Fruit fly (Drosophila melanogaster) whole organism, embryonic: ENCODE data around the gene Unc-115b.

Experiments
- Antp ChIP-seq: fragments of 200-800 bp; sonication (Bioruptor generic); optimal IDR thresholded peaks from 3 replicates; lab custom pipeline; 2016; ENCODE audit warnings: missing biosample characterization, missing genetic modification characterization
- BEAF-32 ChIP-seq: fragments of 200-800 bp; sonication (Bioruptor generic); optimal IDR thresholded peaks from 3 replicates; lab custom pipeline; 2017; ENCODE audit warnings: missing biosample characterization, missing genetic modification characterization, mild to moderate bottlenecking, moderate library complexity, missing genetic modification reagents
- Bgb ChIP-seq: fragments of 200-800 bp; sonication (Bioruptor generic); IDR thresholded peaks from 2 replicates; pipeline ENCODE4 v1.3.6; 2022; ENCODE audit warnings: missing biosample characterization, missing genetic modification characterization; ENCODE audit not compliant: partially characterized antibody
- CG11398 ChIP-seq: fragments of 200-800 bp; sonication (Bioruptor generic); optimal IDR thresholded peaks from 2 replicates; lab custom pipeline; 2016; ENCODE audit warnings: missing biosample characterization, missing genetic modification characterization
- CG1529 ChIP-seq: fragments of 200-800 bp; sonication (Bioruptor generic); optimal IDR thresholded peaks from 3 replicates; lab custom pipeline; 2018; ENCODE audit warnings: missing biosample characterization, missing genetic modification characterization
- CG1647 ChIP-seq: fragments of 200-800 bp; sonication (Bioruptor generic); optimal IDR thresholded peaks from 3 replicates; lab custom pipeline; 2016; ENCODE audit warnings: missing biosample characterization, missing genetic modification characterization
- CG2129 ChIP-seq: fragments of 200-800 bp; sonication (Bioruptor generic); IDR thresholded peaks from 2 replicates; pipeline ENCODE4 v1.3.6; 2022; ENCODE audit warnings: missing biosample characterization, missing genetic modification characterization; ENCODE audit not compliant: partially characterized antibody
- CG30431 ChIP-seq: fragments of 200-800 bp; sonication (Bioruptor generic); optimal IDR thresholded peaks from 2 replicates; lab custom pipeline; 2017; ENCODE audit warnings: missing biosample characterization, missing genetic modification characterization
- CG3995 ChIP-seq: fragments of 200-800 bp; sonication (Bioruptor generic); optimal IDR thresholded peaks from 3 replicates; lab custom pipeline; 2016; ENCODE audit warnings: missing biosample characterization, missing genetic modification characterization
- CG4328 ChIP-seq: fragments of 200-800 bp; sonication (Bioruptor generic); optimal IDR thresholded peaks from 3 replicates; lab custom pipeline; 2017; ENCODE audit warnings: missing biosample characterization, missing genetic modification reagents, missing genetic modification characterization
- CG4404 ChIP-seq: fragments of 200-800 bp; sonication (Bioruptor generic); IDR thresholded peaks from 2 replicates; pipeline ENCODE4 v1.3.6; 2022; ENCODE audit warnings: missing biosample characterization, missing genetic modification characterization
- CG4424 ChIP-seq: fragments of 200-800 bp; sonication (Bioruptor generic); optimal IDR thresholded peaks from 3 replicates; lab custom pipeline; 2016; ENCODE audit warnings: missing biosample characterization, missing genetic modification characterization
- CG4820 ChIP-seq: fragments of 200-800 bp; sonication (Bioruptor generic); optimal IDR thresholded peaks from 3 replicates; lab custom pipeline; 2016; ENCODE audit warnings: missing biosample characterization, missing genetic modification characterization
- CG5180 ChIP-seq: fragments of 200-800 bp; sonication (Bioruptor generic); optimal IDR thresholded peaks from 3 replicates; lab custom pipeline; 2017; ENCODE audit warnings: missing biosample characterization, missing genetic modification characterization, mild to moderate bottlenecking, moderate library complexity, missing genetic modification reagents
- CG6272 ChIP-seq: fragments of 200-800 bp; sonication (Bioruptor generic); IDR thresholded peaks from 2 replicates; pipeline ENCODE4 v1.3.6; 2022; ENCODE audit warnings: missing biosample characterization, missing genetic modification characterization
- CG9437 ChIP-seq: fragments of 200-800 bp; sonication (Bioruptor generic); optimal IDR thresholded peaks from 2 replicates; lab custom pipeline; 2018; ENCODE audit warnings: missing biosample characterization, mild to moderate bottlenecking, missing genetic modification characterization
- CG9609 ChIP-seq: fragments of 200-800 bp; sonication (Bioruptor generic); optimal IDR thresholded peaks from 3 replicates; lab custom pipeline; 2016; ENCODE audit warnings: missing biosample characterization, missing genetic modification characterization
- Chrac-16 ChIP-seq: fragments of 200-800 bp; sonication (Bioruptor generic); optimal IDR thresholded peaks from 3 replicates; lab custom pipeline; 2016; ENCODE audit warnings: missing biosample characterization, missing genetic modification characterization
- Dbx ChIP-seq: fragments of 200-800 bp; sonication (Bioruptor generic); IDR thresholded peaks from 3 replicates; pipeline ENCODE4 v1.3.6; 2022; ENCODE audit warnings: missing biosample characterization, missing genetic modification characterization
- Deaf1 ChIP-seq: fragments of 200-800 bp; optimal IDR thresholded peaks from 3 replicates; lab custom pipeline; 2019; ENCODE audit warnings: missing biosample characterization, mild to moderate bottlenecking, missing genetic modification characterization, moderate library complexity
- Dip3 ChIP-seq: fragments of 200-800 bp; sonication (Bioruptor generic); optimal IDR thresholded peaks from 3 replicates; lab custom pipeline; 2016; ENCODE audit warnings: missing biosample characterization, missing genetic modification characterization
- ERR ChIP-seq: fragments of 200-800 bp; sonication (Bioruptor generic); optimal IDR thresholded peaks from 2 replicates; lab custom pipeline; 2016; ENCODE audit warnings: missing biosample characterization, missing genetic modification characterization
- Ets97D ChIP-seq: fragments of 200-800 bp; sonication (Bioruptor generic); optimal IDR thresholded peaks from 3 replicates; lab custom pipeline; 2016; ENCODE audit warnings: missing biosample characterization, missing genetic modification characterization
- Fer1 ChIP-seq: fragments of 200-800 bp; sonication (Bioruptor generic); optimal IDR thresholded peaks from 2 replicates; lab custom pipeline; 2017; ENCODE audit warnings: missing biosample characterization, mild to moderate bottlenecking, missing genetic modification characterization
- Hmr ChIP-seq: fragments of 200-800 bp; sonication (Bioruptor generic); optimal IDR thresholded peaks from 3 replicates; lab custom pipeline; 2017; ENCODE audit warnings: mild to moderate bottlenecking, missing biosample characterization, missing genetic modification reagents, missing genetic modification characterization
- Lim3 ChIP-seq: fragments of 200-800 bp; sonication (Bioruptor generic); IDR thresholded peaks from 2 replicates; pipeline ENCODE4 v1.3.6; 2022; ENCODE audit warnings: missing biosample characterization, missing genetic modification characterization
- Nf-YB ChIP-seq: fragments of 200-800 bp; sonication (Bioruptor generic); optimal IDR thresholded peaks from 3 replicates; lab custom pipeline; 2019; ENCODE audit warnings: missing biosample characterization, mild to moderate bottlenecking, missing genetic modification characterization, moderate library complexity
- Oaz ChIP-seq: fragments of 200-800 bp; sonication (Bioruptor generic); IDR thresholded peaks from 2 replicates; pipeline ENCODE4 v1.3.6; 2022; ENCODE audit warnings: missing biosample characterization, missing genetic modification characterization
- Oli ChIP-seq: fragments of 200-800 bp; sonication (Bioruptor generic); optimal IDR thresholded peaks from 2 replicates; lab custom pipeline; 2018; ENCODE audit warnings: missing biosample characterization, mild to moderate bottlenecking, missing genetic modification characterization, moderate library complexity
- Rfx ChIP-seq: fragments of 200-800 bp; sonication (Bioruptor generic); IDR thresholded peaks from 2 replicates; pipeline ENCODE4 v1.3.6; 2022; ENCODE audit warnings: missing biosample characterization, missing genetic modification characterization
- Rx ChIP-seq: fragments of 200-800 bp; sonication (Bioruptor generic); IDR thresholded peaks from 2 replicates; pipeline ENCODE4 v1.3.6; 2022; ENCODE audit warnings: missing biosample characterization, missing genetic modification characterization
- Scr ChIP-seq: fragments of 200-800 bp; sonication (Bioruptor generic); IDR thresholded peaks from 2 replicates; pipeline ENCODE4 v1.3.6; 2022; ENCODE audit warnings: missing biosample characterization, missing genetic modification characterization; ENCODE audit not compliant: partially characterized antibody
- Sin3A ChIP-seq: fragments of >200 bp; optimal IDR thresholded peaks from 2 replicates; lab custom pipeline; 2018
- ash1 ChIP-seq: fragments of 200-800 bp; sonication (Bioruptor generic); optimal IDR thresholded peaks from 2 replicates; lab custom pipeline; 2018; ENCODE audit warnings: missing biosample characterization, mild to moderate bottlenecking, missing genetic modification characterization
- bowl ChIP-seq: fragments of 200-800 bp; sonication (Bioruptor generic); IDR thresholded peaks from 2 replicates; pipeline ENCODE4 v1.3.6; 2022; ENCODE audit warnings: missing biosample characterization, missing genetic modification characterization
- chm ChIP-seq: fragments of 200-800 bp; sonication (Bioruptor generic); IDR thresholded peaks from 2 replicates; pipeline ENCODE4 v1.3.6; 2022; ENCODE audit warnings: missing biosample characterization, missing genetic modification characterization
- chn ChIP-seq: fragments of 200-800 bp; sonication (Bioruptor generic); optimal IDR thresholded peaks from 2 replicates; lab custom pipeline; 2016; ENCODE audit warnings: missing biosample characterization, missing genetic modification characterization
- crp ChIP-seq, 2 experiments: fragments of 200-800 bp; sonication (Bioruptor generic); optimal IDR thresholded peaks; 2 replicates in 1 of 2; 3 replicates in 1 of 2; lab custom pipeline; 2017; ENCODE audit warnings: missing biosample characterization in 2 of 2, missing genetic modification characterization in 2 of 2, mild to moderate bottlenecking in 1 of 2, moderate library complexity in 1 of 2
- hkb ChIP-seq, 2 experiments: fragments of 200-800 bp in 1 of 2; fragments of >200 bp in 1 of 2; sonication (Bioruptor generic) in 1 of 2; IDR thresholded peaks in 1 of 2; optimal IDR thresholded peaks in 1 of 2; 2 replicates each; pipeline versions ENCODE4 v1.3.6 to Lab custom; 2017 to 2022; ENCODE audit warnings: missing biosample characterization in 1 of 2, missing genetic modification characterization in 1 of 2
- ind ChIP-seq: fragments of 200-800 bp; sonication (Bioruptor generic); optimal IDR thresholded peaks from 3 replicates; lab custom pipeline; 2016; ENCODE audit warnings: missing biosample characterization, missing genetic modification characterization
- kni ChIP-seq: fragments of 200-800 bp; sonication (Bioruptor generic); optimal IDR thresholded peaks from 3 replicates; lab custom pipeline; 2017; ENCODE audit warnings: mild to moderate bottlenecking, missing biosample characterization, missing genetic modification reagents, missing genetic modification characterization
- maf-S ChIP-seq: fragments of 200-800 bp; sonication (Bioruptor generic); optimal IDR thresholded peaks from 2 replicates; lab custom pipeline; 2016; ENCODE audit warnings: missing biosample characterization, missing genetic modification characterization
- mirr ChIP-seq: fragments of 200-800 bp; sonication (Bioruptor generic); optimal IDR thresholded peaks from 3 replicates; lab custom pipeline; 2018; ENCODE audit warnings: missing biosample characterization, mild to moderate bottlenecking, missing genetic modification characterization
- row ChIP-seq: fragments of 200-800 bp; sonication (Bioruptor generic); IDR thresholded peaks from 3 replicates; pipeline ENCODE4 v1.3.6; 2022; ENCODE audit warnings: missing biosample characterization, missing genetic modification characterization
- slbo ChIP-seq: fragments of 200-800 bp; sonication (Bioruptor generic); IDR thresholded peaks from 2 replicates; pipeline ENCODE4 v1.3.6; 2022; ENCODE audit warnings: missing biosample characterization, missing genetic modification characterization
- trem ChIP-seq: fragments of 200-800 bp; optimal IDR thresholded peaks from 3 replicates; lab custom pipeline; 2019; ENCODE audit warnings: missing biosample characterization, mild to moderate bottlenecking, missing genetic modification characterization, moderate library complexity
- ttk ChIP-seq: fragments of 200-800 bp; sonication (Bioruptor generic); IDR thresholded peaks from 2 replicates; pipeline ENCODE4 v2.1.2; 2022; ENCODE audit warnings: missing biosample characterization, missing genetic modification characterization
- wek ChIP-seq: fragments of 200-800 bp; sonication (Bioruptor generic); optimal IDR thresholded peaks from 3 replicates; lab custom pipeline; 2018; ENCODE audit warnings: missing biosample characterization, mild to moderate bottlenecking, missing genetic modification characterization, moderate library complexity
- wor ChIP-seq: fragments of 200-800 bp; sonication (Bioruptor generic); IDR thresholded peaks from 2 replicates; pipeline ENCODE4 v1.3.6; 2022; ENCODE audit warnings: missing biosample characterization, missing genetic modification characterization
- z ChIP-seq: fragments of 200-800 bp; sonication (Bioruptor generic); IDR thresholded peaks from 3 replicates; pipeline ENCODE4 v1.3.6; 2022; ENCODE audit warnings: missing biosample characterization, missing genetic modification characterization
- zf30C ChIP-seq: fragments of 200-800 bp; sonication (Bioruptor generic); optimal IDR thresholded peaks from 3 replicates; lab custom pipeline; 2018; ENCODE audit warnings: missing biosample characterization, mild to moderate bottlenecking, missing genetic modification characterization
- zfh2 ChIP-seq: fragments of 200-800 bp; sonication (Bioruptor generic); optimal IDR thresholded peaks from 2 replicates; lab custom pipeline; 2016; ENCODE audit warnings: missing biosample characterization, missing genetic modification characterization

Gene Unc-115b

DNA sequence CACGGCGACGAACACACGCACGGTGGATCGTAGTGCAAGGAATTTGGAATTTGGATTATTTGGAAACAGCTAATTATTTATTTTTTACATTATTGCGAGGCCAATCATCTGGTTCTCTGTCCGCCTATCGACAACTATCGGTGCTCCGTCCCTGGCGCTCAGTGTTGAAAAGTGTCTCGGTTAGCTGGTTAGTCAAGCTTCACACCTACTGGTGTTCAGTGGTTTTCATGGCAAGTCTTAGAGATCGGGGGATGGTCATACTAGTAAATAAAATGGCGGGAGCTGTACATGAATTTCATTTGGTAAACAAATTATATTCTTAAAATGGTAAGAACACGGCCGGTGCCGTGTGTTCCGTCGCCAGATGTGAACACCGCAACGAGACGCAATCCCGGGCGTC, 18.3 kb upstream of the Unc-115b start, which contains the start of the genes trbd and dmt (continued):
- peak; percentile 55 for TF ChIP-seq ERR (GFP tag; lab: Kevin White, UChicago)
- peak; percentile 82 for TF ChIP-seq BEAF-32 (GFP tag; lab: Kevin White, UChicago)
- TF ChIP-seq CG11398, result peak; percentile 50
- TF ChIP-seq Bgb (GFP tag; lab: Robert Waterston, UW), result no peak
- peak; percentile 24 for TF ChIP-seq Chrac-16 (GFP tag; lab: Kevin White, UChicago)
- peak; percentile 85 for TF ChIP-seq Dip3 (GFP tag; lab: Kevin White, UChicago)
- peak; percentile 75 for TF ChIP-seq chn
- peak; percentile 24 for TF ChIP-seq hkb (optimal IDR thresholded peaks at IDR 0.05; lab: Kevin White, UChicago)
- no peak for TF ChIP-seq hkb (GFP tag; IDR thresholded peaks at IDR 0.05; lab: Robert Waterston, UW)
- no peak for TF ChIP-seq wek
- no peak for TF ChIP-seq Oli (tag; lab: Kevin White, UChicago)
- TF ChIP-seq CG4404 (GFP tag; lab: Robert Waterston, UW), result no peak
- peak; percentile 89 for TF ChIP-seq Sin3A
- TF ChIP-seq wor (GFP tag; lab: Robert Waterston, UW), result no peak
- TF ChIP-seq Rfx (GFP tag; lab: Robert Waterston, UW), result no peak
- TF ChIP-seq Rx (GFP tag; lab: Robert Waterston, UW), result no peak
- TF ChIP-seq ind (GFP tag; lab: Kevin White, UChicago), result no peak
- peak; percentile 52 for TF ChIP-seq CG3995 (GFP tag; lab: Kevin White, UChicago)
- TF ChIP-seq bowl (GFP tag; lab: Robert Waterston, UW), result no peak
- no peak for TF ChIP-seq ash1 (GFP tag; lab: Kevin White, UChicago)
- TF ChIP-seq zf30C (GFP tag; lab: Kevin White, UChicago), result no peak
- TF ChIP-seq slbo (GFP tag; lab: Robert Waterston, UW), result no peak
- TF ChIP-seq CG4328 (GFP tag; lab: Kevin White, UChicago), result no peak
- TF ChIP-seq ttk (GFP tag; lab: Robert Waterston, UW), result no peak
- no peak for TF ChIP-seq Fer1
- no peak for TF ChIP-seq chm
- no peak for TF ChIP-seq Dbx (GFP tag; lab: Robert Waterston, UW)
- TF ChIP-seq Antp (GFP tag; lab: Kevin White, UChicago), result peak; percentile 68
- peak; percentile 53 for TF ChIP-seq CG9609 (GFP tag; lab: Kevin White, UChicago)
- no peak for TF ChIP-seq kni (GFP tag; lab: Kevin White, UChicago)
- TF ChIP-seq Lim3 (GFP tag; lab: Robert Waterston, UW), result no peak
- TF ChIP-seq Nf-YB, result no peak
- TF ChIP-seq Scr (GFP tag; lab: Robert Waterston, UW), result no peak
- TF ChIP-seq Ets97D (GFP tag; lab: Kevin White, UChicago), result peak; percentile 94
- TF ChIP-seq CG6272 (GFP tag; lab: Robert Waterston, UW), result 0 out of 2 replicates have a peak, but pooled peaks have one; percentile 38
- no peak for TF ChIP-seq CG30431 (GFP tag; lab: Kevin White, UChicago)
- TF ChIP-seq zfh2, result peak; percentile 81
- TF ChIP-seq CG1647 (GFP tag; lab: Kevin White, UChicago), result peak; percentile 66
- TF ChIP-seq crp (GFP tag; optimal IDR thresholded peaks at IDR 0.05; lab: Kevin White, UChicago), result peak; percentile 45 to 92
- TF ChIP-seq CG4424, result no peak
- TF ChIP-seq CG2129 (GFP tag; lab: Robert Waterston, UW), result no peak
- peak; percentile 78 for TF ChIP-seq trem (tag; lab: Kevin White, UChicago)
- TF ChIP-seq row, result no peak
- TF ChIP-seq mirr (GFP tag; lab: Kevin White, UChicago), result no peak
- no peak for TF ChIP-seq CG9437 (GFP tag; lab: Kevin White, UChicago)
- no peak for TF ChIP-seq Hmr (GFP tag; lab: Kevin White, UChicago)
- no peak for TF ChIP-seq Deaf1
- peak; percentile 30 for TF ChIP-seq CG4820 (GFP tag; lab: Kevin White, UChicago)
- no peak for TF ChIP-seq CG1529
- peak; percentile 69 for TF ChIP-seq maf-S (GFP tag; lab: Kevin White, UChicago)
- TF ChIP-seq CG5180 (GFP tag; lab: Kevin White, UChicago), result no peak
- no peak for TF ChIP-seq Oaz
- TF ChIP-seq z (GFP tag; lab: Robert Waterston, UW), result no peak
